Worm (Caenorhabditis elegans) whole organism, midembryonic: ENCODE results near the gene C16B8.2.

Source experiments
- T22C8.4 ChIP-seq: fragments of 200-800 bp; sonication (Bioruptor generic); IDR thresholded peaks from 2 replicates; pipeline ENCODE4 v1.3.6; 2022; ENCODE audit warnings: missing genetic modification characterization, missing compliant biosample characterization
- cog-1 ChIP-seq: sonication (generic microtip); optimal IDR thresholded peaks from 2 replicates; lab custom pipeline; 2016; ENCODE audit warnings: missing genetic modification characterization, missing compliant biosample characterization
- klf-2 ChIP-seq: fragments of 200-800 bp; sonication (Bioruptor generic); conservative IDR thresholded peaks from 2 replicates; pipeline ENCODE4 v1.3.6; 2022; ENCODE audit warnings: missing genetic modification reagents, missing genetic modification characterization, missing compliant biosample characterization
- tab-1 ChIP-seq: fragments of 200-800 bp; sonication (Bioruptor generic); IDR thresholded peaks from 2 replicates; pipeline ENCODE4 v1.3.6; 2022; ENCODE audit warnings: missing genetic modification characterization, missing compliant biosample characterization

ce11 chrX:3966332-3966731 lies at the start of gene C16B8.2:
- TF ChIP-seq klf-2 (GFP tag; lab: Robert Waterston, UW) (no peak), tab-1 (GFP tag; lab: Robert Waterston, UW) (no peak), T22C8.4 (GFP tag; lab: Robert Waterston, UW) (no peak), cog-1 (no peak)
